Worm (Caenorhabditis elegans): ENCODE data around the gene penr-1.

penr-1 gene

ce11 chrV:5287273-5287672 lies 18.0 kb downstream of the penr-1 start, which contains the start of gene Y49G5A.1:
Gene Y49G5A.1 (minus strand): TSS chrV:5287373.
- TF ChIP-seq unc-39 (tag; optimal IDR thresholded peaks at IDR 0.05) (no peak), ceh-39 (tag; optimal IDR thresholded peaks at IDR 0.05) (no peak), nhr-76 (tag; optimal IDR thresholded peaks at IDR 0.05) (no peak), mls-2 (tag; optimal IDR thresholded peaks at IDR 0.05) (no peak), hlh-1 (tag; optimal IDR thresholded peaks at IDR 0.05) (no peak)

ce11 chrV:5288676-5289075 lies 19.4 kb downstream of the penr-1 start:
- TF ChIP-seq lin-13 (tag; optimal IDR thresholded peaks at IDR 0.05) (no peak), ces-1 (GFP tag; optimal IDR thresholded peaks at IDR 0.05) (peak; percentile 79), mls-2 (tag; optimal IDR thresholded peaks at IDR 0.05) (no peak), sem-2 (GFP tag; optimal IDR thresholded peaks at IDR 0.05) (no peak)

- TF ChIP-seq ceh-83 (GFP tag; optimal IDR thresholded peaks at IDR 0.05) (no peak), unc-62 (GFP tag; optimal IDR thresholded peaks at IDR 0.05) (peak; percentile 80), unc-120 (tag; optimal IDR thresholded peaks at IDR 0.05; ENCODE audit: poor library complexity, severe bottlenecking) (peak; percentile 61), hlh-1 (tag; optimal IDR thresholded peaks at IDR 0.05) (peak; percentile 84), snpc-4 (tag; optimal IDR thresholded peaks at IDR 0.05) (no peak), ces-1 (GFP tag; optimal IDR thresholded peaks at IDR 0.05) (no peak)
These were observed 26.7 kb downstream of the penr-1 start for ce11 chrV:5295940-5296339.

- TF ChIP-seq sem-2 (GFP tag; optimal IDR thresholded peaks at IDR 0.05) (no peak), nhr-237 (tag; optimal IDR thresholded peaks at IDR 0.05) (no peak), pha-4 (tag; optimal IDR thresholded peaks at IDR 0.05) (no peak), M03D4.4 (tag; optimal IDR thresholded peaks at IDR 0.05) (no peak), nhr-28 (tag; optimal IDR thresholded peaks at IDR 0.05) (no peak), elt-3 (tag; optimal IDR thresholded peaks at IDR 0.05) (no peak), ceh-43 (GFP tag; optimal IDR thresholded peaks at IDR 0.05) (no peak), ztf-11 (tag; optimal IDR thresholded peaks at IDR 0.05) (no peak), mep-1 (tag; optimal IDR thresholded peaks at IDR 0.05) (no peak), ceh-83 (GFP tag; optimal IDR thresholded peaks at IDR 0.05) (no peak), bed-3 (GFP tag; optimal IDR thresholded peaks at IDR 0.05) (no peak), unc-120 (tag; optimal IDR thresholded peaks at IDR 0.05; ENCODE audit: poor library complexity, severe bottlenecking) (no peak), lin-13 (tag; optimal IDR thresholded peaks at IDR 0.05) (no peak), nhr-2 (tag; optimal IDR thresholded peaks at IDR 0.05) (no peak), ces-1 (GFP tag; optimal IDR thresholded peaks at IDR 0.05) (no peak), sptf-1 (tag; optimal IDR thresholded peaks at IDR 0.05) (no peak), elt-1 (tag; optimal IDR thresholded peaks at IDR 0.05; ENCODE audit: borderline replicate concordance, insufficient read depth) (no peak), mls-2 (tag; optimal IDR thresholded peaks at IDR 0.05) (no peak), flh-1 (GFP tag; optimal IDR thresholded peaks at IDR 0.05) (no peak)
These were observed 28.5 kb downstream of the penr-1 start for ce11 chrV:5297740-5298139.

- TF ChIP-seq flh-1 (GFP tag; optimal IDR thresholded peaks at IDR 0.05) (no peak), mep-1 (tag; optimal IDR thresholded peaks at IDR 0.05) (no peak), tbx-8 (GFP tag; optimal IDR thresholded peaks at IDR 0.05) (no peak), cnd-1 (tag; optimal IDR thresholded peaks at IDR 0.05) (no peak), zip-8 (tag; optimal IDR thresholded peaks at IDR 0.05) (no peak), bed-3 (GFP tag; optimal IDR thresholded peaks at IDR 0.05) (no peak), nhr-76 (tag; optimal IDR thresholded peaks at IDR 0.05) (no peak), blmp-1 (tag; optimal IDR thresholded peaks at IDR 0.05) (no peak), pha-4 (tag; optimal IDR thresholded peaks at IDR 0.05) (no peak), snpc-4 (tag; optimal IDR thresholded peaks at IDR 0.05) (no peak), mab-5 (tag; optimal IDR thresholded peaks at IDR 0.05) (no peak), sem-2 (GFP tag; optimal IDR thresholded peaks at IDR 0.05) (no peak), ham-2 (GFP tag; optimal IDR thresholded peaks at IDR 0.05) (no peak), ceh-39 (tag; optimal IDR thresholded peaks at IDR 0.05) (no peak), drap-1 (GFP tag; optimal IDR thresholded peaks at IDR 0.05) (no peak), mls-2 (tag; optimal IDR thresholded peaks at IDR 0.05) (no peak), elt-1 (tag; optimal IDR thresholded peaks at IDR 0.05; ENCODE audit: borderline replicate concordance, insufficient read depth) (no peak), unc-39 (tag; optimal IDR thresholded peaks at IDR 0.05) (no peak)
These were observed 31.9 kb downstream of the penr-1 start for ce11 chrV:5301226-5301625.
